Worm (Caenorhabditis elegans): ENCODE results near the gene K12D12.5.

ce11 chrII:11845954-11846353 lies 14.9 kb upstream of the K12D12.5 start:
- TF ChIP-seq lin-13 (tag; optimal IDR thresholded peaks at IDR 0.05) (no peak), mep-1 (tag; optimal IDR thresholded peaks at IDR 0.05) (no peak), blmp-1 (tag; optimal IDR thresholded peaks at IDR 0.05) (no peak), nhr-237 (tag; optimal IDR thresholded peaks at IDR 0.05) (no peak), nhr-76 (tag; optimal IDR thresholded peaks at IDR 0.05) (no peak), snpc-4 (tag; optimal IDR thresholded peaks at IDR 0.05) (no peak), unc-39 (tag; optimal IDR thresholded peaks at IDR 0.05) (no peak), bed-3 (GFP tag; optimal IDR thresholded peaks at IDR 0.05) (no peak), zip-8 (tag; optimal IDR thresholded peaks at IDR 0.05) (no peak), flh-1 (GFP tag; optimal IDR thresholded peaks at IDR 0.05) (no peak), ztf-11 (tag; optimal IDR thresholded peaks at IDR 0.05) (no peak), nhr-28 (tag; optimal IDR thresholded peaks at IDR 0.05) (no peak), unc-62 (GFP tag; optimal IDR thresholded peaks at IDR 0.05) (no peak)

Measured in whole organism, mixed stage, embryonic.